Worm (Caenorhabditis elegans) whole organism, L4 larva: ENCODE data around the gene C39E9.8.

Experiments used
- ceh-82 ChIP-seq: sonication (generic microtip); optimal IDR thresholded peaks from 2 replicates; lab custom pipeline; 2017; ENCODE audit warnings: missing biosample characterization, missing genetic modification characterization
- cey-2 ChIP-seq: sonication (generic microtip); optimal IDR thresholded peaks from 3 replicates; lab custom pipeline; 2017; ENCODE audit warnings: missing genetic modification characterization, mild to moderate bottlenecking, missing compliant biosample characterization, antibody characterized with exemption, borderline replicate concordance; ENCODE audit not compliant: insufficient read depth
- daf-12 ChIP-seq: fragments of 150-350 bp; optimal IDR thresholded peaks from 2 replicates; lab custom pipeline; 2014; ENCODE audit warnings: missing biosample characterization, missing genetic modification reagents, missing genetic modification characterization
- jun-1 ChIP-seq: fragments of 150-350 bp; optimal IDR thresholded peaks from 2 replicates; lab custom pipeline; 2014; ENCODE audit warnings: missing biosample characterization, missing genetic modification reagents, missing genetic modification characterization
- lin-1 ChIP-seq: fragments of 200-800 bp; sonication (Bioruptor generic); IDR thresholded peaks from 2 replicates; pipeline ENCODE4 v1.3.6; 2022; ENCODE audit warnings: missing genetic modification reagents, missing genetic modification characterization, missing compliant biosample characterization
- nhr-6 ChIP-seq: fragments of 150-350 bp; optimal IDR thresholded peaks from 2 replicates; lab custom pipeline; 2014; ENCODE audit warnings: missing biosample characterization, missing genetic modification characterization
- nhr-76 ChIP-seq: fragments of 150-350 bp; optimal IDR thresholded peaks from 2 replicates; lab custom pipeline; 2014; ENCODE audit warnings: missing biosample characterization, missing genetic modification characterization
- nhr-77 ChIP-seq: fragments of 150-350 bp; optimal IDR thresholded peaks from 2 replicates; lab custom pipeline; 2014; ENCODE audit warnings: missing biosample characterization, missing genetic modification characterization
- unc-62 ChIP-seq, 3 experiments: fragments of 150-350 bp in 1 of 3; sonication (generic microtip); optimal IDR thresholded peaks in 2 of 3; peaks in 1 of 3; 1 replicate in 1 of 3; 2 replicates in 2 of 3; lab custom pipeline; 2014 to 2017; ENCODE audit warnings: missing biosample characterization in 3 of 3, missing genetic modification characterization in 3 of 3, missing genetic modification reagents in 3 of 3, missing genotype in 1 of 3
- zag-1 ChIP-seq: fragments of 150-350 bp; optimal IDR thresholded peaks from 2 replicates; lab custom pipeline; 2014; ENCODE audit warnings: missing biosample characterization, missing genetic modification characterization
- ztf-11 ChIP-seq: fragments of 150-350 bp; optimal IDR thresholded peaks from 2 replicates; lab custom pipeline; 2014; ENCODE audit warnings: missing biosample characterization, missing genetic modification characterization
- ztf-7 ChIP-seq: fragments of 150-350 bp; optimal IDR thresholded peaks from 2 replicates; lab custom pipeline; 2014; ENCODE audit warnings: missing biosample characterization, missing genetic modification characterization

DNA sequence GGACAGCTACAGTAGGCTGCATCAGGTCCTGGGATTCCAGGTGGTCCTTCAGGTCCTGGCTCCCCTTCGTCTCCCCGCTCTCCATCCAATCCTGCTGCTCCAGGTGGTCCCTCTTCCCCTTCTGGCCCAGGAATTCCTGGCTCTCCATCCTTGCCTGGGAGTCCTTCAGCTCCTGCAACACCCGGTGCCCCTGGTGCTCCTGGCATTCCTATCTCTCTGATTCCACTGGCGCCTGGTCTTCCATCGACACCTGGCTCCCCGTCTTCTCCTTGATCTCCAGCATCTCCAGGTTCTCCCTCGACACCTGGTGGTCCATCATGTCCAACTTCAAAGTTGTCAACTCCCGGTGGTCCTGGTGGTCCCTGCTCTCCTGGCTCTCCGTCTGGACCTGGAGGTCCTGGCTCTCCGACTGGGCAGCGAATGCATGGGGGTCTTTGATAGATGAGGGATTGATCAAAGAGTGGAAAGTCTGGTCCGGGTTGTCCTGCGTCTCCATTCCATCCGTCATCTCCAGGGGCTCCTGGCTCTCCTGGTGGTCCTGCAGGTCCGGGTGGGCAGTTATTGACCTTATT lies 10.5 kb downstream of the C39E9.8 start:
- TF ChIP-seq ztf-11 (tag; lab: Kevin White, UChicago) (no peak), lin-1 (GFP tag; lab: Robert Waterston, UW) (no peak), zag-1 (tag; lab: Kevin White, UChicago) (no peak), nhr-76 (no peak), unc-62 (GFP tag; optimal IDR thresholded peaks at IDR 0.05 in 1 of 2; lab: Kevin White, UChicago) (no peak), unc-62 (tag; optimal IDR thresholded peaks at IDR 0.05; lab: Kevin White, UChicago) (no peak), ztf-7 (tag; lab: Kevin White, UChicago) (no peak), jun-1 (no peak), ceh-82 (no peak), nhr-6 (tag; lab: Kevin White, UChicago) (no peak), daf-12 (tag; lab: Kevin White, UChicago) (no peak), nhr-77 (no peak), cey-2 (tag; lab: Kevin White, UChicago) (no peak)
